Fruit fly (Drosophila melanogaster): ENCODE data around the gene Lectin-galC1.

Gene Lectin-galC1

DNA sequence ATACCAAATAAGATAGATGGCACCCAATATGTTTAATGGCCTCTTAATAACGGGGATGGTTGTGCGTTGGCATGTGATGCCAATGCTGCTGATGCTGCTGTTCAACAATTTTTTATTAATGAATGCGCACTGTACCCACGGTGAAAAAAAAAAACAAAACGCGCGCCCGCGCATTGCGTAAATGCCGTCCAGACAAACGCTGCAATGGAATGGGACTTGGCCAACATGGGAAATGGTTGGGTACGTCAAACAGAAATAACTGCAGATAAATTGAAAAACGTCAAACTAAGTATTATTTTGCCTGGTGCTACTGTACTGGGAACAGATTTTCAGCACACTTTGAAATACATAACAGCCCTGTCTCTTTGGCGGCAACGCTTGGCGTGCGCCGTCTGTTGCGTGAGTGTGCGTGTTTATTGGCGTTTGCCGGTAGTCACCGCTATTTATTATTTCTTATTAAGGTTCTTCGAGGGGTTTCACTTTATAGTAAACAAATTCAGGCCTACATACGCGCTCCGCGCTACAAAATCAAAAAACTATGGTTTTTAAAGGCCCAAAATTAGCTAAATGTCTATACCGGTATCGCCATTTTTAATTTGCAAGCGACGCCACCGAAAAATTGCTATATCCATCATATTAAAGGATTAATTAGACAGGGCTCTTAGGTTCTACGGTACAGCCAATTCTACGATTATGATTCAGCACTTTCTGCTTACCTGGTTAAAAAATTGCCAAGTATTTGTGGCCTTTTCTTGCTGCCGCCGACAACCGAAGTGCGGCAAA, 35.5 kb downstream of the Lectin-galC1 start (continued):
- TF ChIP-seq Sin3A (optimal IDR thresholded peaks at IDR 0.05) (no peak), Oli (tag; optimal IDR thresholded peaks at IDR 0.05) (no peak), hbn (GFP tag; IDR thresholded peaks at IDR 0.05; ENCODE audit: partially characterized antibody) (no peak; the same call in 1 of the 2 replicates), CG15011 (GFP tag; optimal IDR thresholded peaks at IDR 0.05) (no peak), Tbp (GFP tag; optimal IDR thresholded peaks at IDR 0.05) (no peak), CG11085 (GFP tag; IDR thresholded peaks at IDR 0.05) (no peak), CG16815 (GFP tag; optimal IDR thresholded peaks at IDR 0.05) (no peak), CG14710 (tag; optimal IDR thresholded peaks at IDR 0.05) (no peak), gcm (GFP tag; optimal IDR thresholded peaks at IDR 0.05) (no peak), CG11696 (GFP tag; IDR thresholded peaks at IDR 0.05) (no peak), oc (tag; optimal IDR thresholded peaks at IDR 0.05) (no peak), gro (GFP tag; optimal IDR thresholded peaks at IDR 0.05) (peak; percentile 8), CG2199 (GFP tag; IDR thresholded peaks at IDR 0.05) (no peak), maf-S (GFP tag; optimal IDR thresholded peaks at IDR 0.05) (no peak), Xbp1 (GFP tag; optimal IDR thresholded peaks at IDR 0.05) (peak; percentile 5), her (GFP tag; optimal IDR thresholded peaks at IDR 0.05) (peak; percentile 0), Lhr (GFP tag; optimal IDR thresholded peaks at IDR 0.05) (no peak), ken (GFP tag; IDR thresholded peaks at IDR 0.05) (0 out of 3 replicates have a peak, but pooled peaks have one; percentile 52), CG3281 (GFP tag; optimal IDR thresholded peaks at IDR 0.05) (peak; percentile 99), sug (tag; optimal IDR thresholded peaks at IDR 0.05) (no peak), CG6683 (GFP tag; optimal IDR thresholded peaks at IDR 0.05) (no peak), jing (GFP tag; optimal IDR thresholded peaks at IDR 0.05) (no peak), dan (GFP tag; IDR thresholded peaks at IDR 0.05) (no peak), Ravus (GFP tag; IDR thresholded peaks at IDR 0.05) (no peak), CG11504 (tag; optimal IDR thresholded peaks at IDR 0.05) (peak; percentile 21), ara (GFP tag; IDR thresholded peaks at IDR 0.05) (no peak), D19B (GFP tag; optimal IDR thresholded peaks at IDR 0.05) (no peak), CG7372 (GFP tag; IDR thresholded peaks at IDR 0.05) (no peak), CG34376 (GFP tag; optimal IDR thresholded peaks at IDR 0.05) (no peak), lab (GFP tag; optimal IDR thresholded peaks at IDR 0.05) (no peak), yki (optimal IDR thresholded peaks at IDR 0.05) (no peak), CG12219 (GFP tag; optimal IDR thresholded peaks at IDR 0.05) (no peak), CG8359 (GFP tag; optimal IDR thresholded peaks at IDR 0.05; ENCODE audit: borderline replicate concordance) (no peak), CG14965 (GFP tag; optimal IDR thresholded peaks at IDR 0.05; ENCODE audit: borderline replicate concordance) (no peak), pfk (GFP tag; optimal IDR thresholded peaks at IDR 0.05) (no peak), CG12744 (GFP tag; optimal IDR thresholded peaks at IDR 0.05) (no peak), ATbp (GFP tag; optimal IDR thresholded peaks at IDR 0.05) (no peak), CG4854 (GFP tag; optimal IDR thresholded peaks at IDR 0.05) (no peak), sqz (GFP tag; optimal IDR thresholded peaks at IDR 0.05) (peak; percentile 80), CG18476 (GFP tag; optimal IDR thresholded peaks at IDR 0.05) (no peak), Sry-δ (GFP tag; optimal IDR thresholded peaks at IDR 0.05) (no peak), CG6272 (GFP tag; IDR thresholded peaks at IDR 0.05) (no peak), CG10959 (GFP tag; IDR thresholded peaks at IDR 0.05) (no peak), pita (GFP tag; optimal IDR thresholded peaks at IDR 0.05) (no peak), HLH4C (GFP tag; IDR thresholded peaks at IDR 0.05; ENCODE audit: partially characterized antibody) (no peak), CG4820 (GFP tag; optimal IDR thresholded peaks at IDR 0.05) (no peak), CG18619 (GFP tag; optimal IDR thresholded peaks at IDR 0.05) (no peak), CG43689 (GFP tag; IDR thresholded peaks at IDR 0.05) (no peak), danr (GFP tag; IDR thresholded peaks at IDR 0.05) (no peak), CG10321 (GFP tag; IDR thresholded peaks at IDR 0.05) (no peak)

Data from whole organism, embryonic.